Fruit fly (Drosophila melanogaster) whole organism, embryonic: ENCODE measurements around the gene red.
A peak's percentile ranks its signal among the peaks of the same experiment; 100 is the strongest.

Source experiments
- CG10147 ChIP-seq: fragments of 200-800 bp; sonication (Bioruptor generic); optimal IDR thresholded peaks from 2 replicates; lab custom pipeline; 2019; ENCODE audit warnings: missing biosample characterization, mild to moderate bottlenecking, missing genetic modification characterization, moderate library complexity
- CG10543 ChIP-seq: fragments of 200-800 bp; sonication (Bioruptor generic); optimal IDR thresholded peaks from 3 replicates; lab custom pipeline; 2017; ENCODE audit warnings: missing biosample characterization, mild to moderate bottlenecking, missing genetic modification characterization, moderate library complexity
- CG10959 ChIP-seq: fragments of 200-800 bp; sonication (Bioruptor generic); IDR thresholded peaks from 2 replicates; pipeline ENCODE4 v1.3.6; 2022; ENCODE audit warnings: missing biosample characterization, missing genetic modification characterization
- CG11085 ChIP-seq: fragments of 200-800 bp; sonication (Bioruptor generic); IDR thresholded peaks from 2 replicates; pipeline ENCODE4 v1.3.6; 2022; ENCODE audit warnings: missing biosample characterization, missing genetic modification characterization
- CG11093 ChIP-seq: fragments of 200-800 bp; sonication (Bioruptor generic); IDR thresholded peaks from 3 replicates; pipeline ENCODE4 v1.3.6; 2022; ENCODE audit warnings: missing biosample characterization, missing genetic modification characterization
- CG11398 ChIP-seq: fragments of 200-800 bp; sonication (Bioruptor generic); optimal IDR thresholded peaks from 2 replicates; lab custom pipeline; 2016; ENCODE audit warnings: missing biosample characterization, missing genetic modification characterization
- CG11456 ChIP-seq: fragments of 200-800 bp; sonication (Bioruptor generic); IDR thresholded peaks from 3 replicates; pipeline ENCODE4 v1.3.6; 2022; ENCODE audit warnings: missing biosample characterization, missing genetic modification characterization
- CG12104 ChIP-seq: fragments of 200-800 bp; sonication (Bioruptor generic); optimal IDR thresholded peaks from 3 replicates; lab custom pipeline; 2016; ENCODE audit warnings: missing biosample characterization, missing genetic modification characterization
- CG14965 ChIP-seq: fragments of 200-800 bp; sonication (Bioruptor generic); optimal IDR thresholded peaks from 2 replicates; lab custom pipeline; 2016; ENCODE audit warnings: missing biosample characterization, missing genetic modification characterization, borderline replicate concordance
- CG18011 ChIP-seq: fragments of 200-800 bp; sonication (Bioruptor generic); optimal IDR thresholded peaks from 2 replicates; lab custom pipeline; 2017; ENCODE audit warnings: missing biosample characterization, missing genetic modification characterization, mild to moderate bottlenecking, moderate library complexity, missing genotype
- CG18262 ChIP-seq: fragments of 200-800 bp; optimal IDR thresholded peaks from 3 replicates; lab custom pipeline; 2019; ENCODE audit warnings: missing biosample characterization, mild to moderate bottlenecking, missing genetic modification characterization, moderate library complexity
- CG2875 ChIP-seq: fragments of 200-800 bp; sonication (Bioruptor generic); optimal IDR thresholded peaks from 2 replicates; lab custom pipeline; 2017; ENCODE audit warnings: missing biosample characterization, mild to moderate bottlenecking, missing genetic modification characterization, missing genetic modification reagents
- CG30431 ChIP-seq: fragments of 200-800 bp; sonication (Bioruptor generic); optimal IDR thresholded peaks from 2 replicates; lab custom pipeline; 2017; ENCODE audit warnings: missing biosample characterization, missing genetic modification characterization
- CG33213 ChIP-seq: fragments of 200-800 bp; sonication (Bioruptor generic); optimal IDR thresholded peaks from 3 replicates; lab custom pipeline; 2016; ENCODE audit warnings: missing biosample characterization, missing genetic modification characterization
- CG3726 ChIP-seq: fragments of 200-800 bp; sonication (Bioruptor generic); IDR thresholded peaks from 3 replicates; pipeline ENCODE4, ENCODE4 v1.3.6; 2022; ENCODE audit warnings: missing biosample characterization, missing genetic modification characterization
- CG3847 ChIP-seq: fragments of 200-800 bp; sonication (Bioruptor generic); IDR thresholded peaks from 2 replicates; pipeline ENCODE4 v1.3.6; 2022; ENCODE audit warnings: missing biosample characterization, missing genetic modification characterization
- CG7786 ChIP-seq: fragments of 200-800 bp; sonication (Bioruptor generic); optimal IDR thresholded peaks from 2 replicates; lab custom pipeline; 2016; ENCODE audit warnings: missing biosample characterization, missing genetic modification characterization
- CG7963 ChIP-seq: fragments of 200-800 bp; sonication (Bioruptor generic); IDR thresholded peaks from 3 replicates; pipeline ENCODE4 v1.3.6; 2022; ENCODE audit warnings: missing biosample characterization, missing genetic modification characterization; ENCODE audit not compliant: partially characterized antibody
- CG8765 ChIP-seq: fragments of 200-800 bp; sonication (Bioruptor generic); IDR thresholded peaks from 2 replicates; pipeline ENCODE4 v1.3.6; 2022; ENCODE audit warnings: missing biosample characterization, missing genetic modification characterization
- CoRest ChIP-seq: fragments of 200-800 bp; sonication (Bioruptor generic); optimal IDR thresholded peaks from 3 replicates; lab custom pipeline; 2018; ENCODE audit warnings: missing biosample characterization, mild to moderate bottlenecking, missing genetic modification characterization, moderate library complexity
- Dad ChIP-seq: fragments of 200-800 bp; sonication (Bioruptor generic); optimal IDR thresholded peaks from 3 replicates; lab custom pipeline; 2016; ENCODE audit warnings: missing biosample characterization, missing genetic modification characterization
- Dek ChIP-seq: fragments of 200-800 bp; sonication (Bioruptor generic); optimal IDR thresholded peaks from 3 replicates; lab custom pipeline; 2019; ENCODE audit warnings: missing biosample characterization, mild to moderate bottlenecking, missing genetic modification characterization, moderate library complexity
- Dip3 ChIP-seq: fragments of 200-800 bp; sonication (Bioruptor generic); optimal IDR thresholded peaks from 3 replicates; lab custom pipeline; 2016; ENCODE audit warnings: missing biosample characterization, missing genetic modification characterization
- Dll ChIP-seq: fragments of 200-800 bp; sonication (Bioruptor generic); IDR thresholded peaks from 4 replicates; pipeline ENCODE4 v1.3.6; 2022; ENCODE audit warnings: missing biosample characterization, missing genetic modification characterization; ENCODE audit not compliant: partially characterized antibody
- Elba2 ChIP-seq: fragments of 200-800 bp; sonication (Bioruptor generic); optimal IDR thresholded peaks from 3 replicates; lab custom pipeline; 2016; ENCODE audit warnings: missing biosample characterization, missing genetic modification characterization
- Fer2 ChIP-seq: fragments of 200-800 bp; sonication (Bioruptor generic); optimal IDR thresholded peaks from 2 replicates; lab custom pipeline; 2018; ENCODE audit warnings: missing biosample characterization, mild to moderate bottlenecking, missing genetic modification characterization, moderate library complexity
- HHEX ChIP-seq: fragments of 200-800 bp; sonication (Bioruptor generic); optimal IDR thresholded peaks from 3 replicates; lab custom pipeline; 2017; ENCODE audit warnings: missing biosample characterization, mild to moderate bottlenecking, missing genetic modification characterization, missing genetic modification reagents
- HmgD ChIP-seq: fragments of 200-800 bp; sonication (Bioruptor generic); optimal IDR thresholded peaks from 3 replicates; lab custom pipeline; 2016; ENCODE audit warnings: missing biosample characterization, missing genetic modification characterization
- Lpt ChIP-seq: fragments of >200 bp; optimal IDR thresholded peaks from 2 replicates; lab custom pipeline; 2018; ENCODE audit warnings: missing biosample characterization, missing genetic modification characterization
- MBD-R2 ChIP-seq: fragments of 200-800 bp; sonication (Bioruptor generic); IDR thresholded peaks from 2 replicates; pipeline ENCODE4 v1.3.6; 2022; ENCODE audit warnings: missing biosample characterization, missing genetic modification characterization
- Med ChIP-seq: fragments of 200-800 bp; sonication (Bioruptor generic); peaks from one replicate; lab custom pipeline; 2016; ENCODE audit warnings: missing biosample characterization, missing genetic modification characterization, mild to moderate bottlenecking, inconsistent platforms, moderate library complexity
- NC2α ChIP-seq: fragments of 200-800 bp; sonication (Bioruptor generic); optimal IDR thresholded peaks from 2 replicates; lab custom pipeline; 2016; ENCODE audit warnings: missing biosample characterization, missing genetic modification characterization
- NFAT ChIP-seq: fragments of 200-800 bp; sonication (Bioruptor generic); IDR thresholded peaks from 2 replicates; pipeline ENCODE4 v1.3.6; 2022; ENCODE audit warnings: missing biosample characterization, missing genetic modification characterization
- Oaz ChIP-seq: fragments of 200-800 bp; sonication (Bioruptor generic); IDR thresholded peaks from 2 replicates; pipeline ENCODE4 v1.3.6; 2022; ENCODE audit warnings: missing biosample characterization, missing genetic modification characterization
- Sin3A ChIP-seq: fragments of >200 bp; optimal IDR thresholded peaks from 2 replicates; lab custom pipeline; 2018
- Xrp1 ChIP-seq: fragments of 200-800 bp; sonication (Bioruptor generic); IDR thresholded peaks from 2 replicates; pipeline ENCODE4 v1.3.6; 2022; ENCODE audit warnings: missing biosample characterization, missing genetic modification characterization
- abd-A ChIP-seq: fragments of 200-800 bp; sonication (Bioruptor generic); optimal IDR thresholded peaks from 3 replicates; lab custom pipeline; 2019; ENCODE audit warnings: missing biosample characterization, mild to moderate bottlenecking, missing genetic modification characterization, moderate library complexity
- ara ChIP-seq: fragments of 200-800 bp; sonication (Bioruptor generic); IDR thresholded peaks from 2 replicates; pipeline ENCODE4 v1.3.6; 2022; ENCODE audit warnings: missing biosample characterization, missing genetic modification characterization
- chm ChIP-seq: fragments of 200-800 bp; sonication (Bioruptor generic); IDR thresholded peaks from 2 replicates; pipeline ENCODE4 v1.3.6; 2022; ENCODE audit warnings: missing biosample characterization, missing genetic modification characterization
- cwo ChIP-seq: fragments of 200-800 bp; sonication (Bioruptor generic); optimal IDR thresholded peaks from 3 replicates; lab custom pipeline; 2017; ENCODE audit warnings: missing biosample characterization, missing genetic modification characterization, mild to moderate bottlenecking, moderate library complexity, missing genetic modification reagents
- danr ChIP-seq: fragments of 200-800 bp; sonication (Bioruptor generic); IDR thresholded peaks from 2 replicates; pipeline ENCODE4 v1.3.6; 2022; ENCODE audit warnings: missing biosample characterization, missing genetic modification characterization
- dimm ChIP-seq: fragments of 200-800 bp; sonication (Bioruptor generic); IDR thresholded peaks from 2 replicates; pipeline ENCODE4 v1.3.6; 2022; ENCODE audit warnings: missing biosample characterization, missing genetic modification characterization
- ewg ChIP-seq: fragments of 200-800 bp; sonication (Bioruptor generic); optimal IDR thresholded peaks from 3 replicates; lab custom pipeline; 2017; ENCODE audit warnings: mild to moderate bottlenecking, missing biosample characterization, missing genetic modification reagents, missing genetic modification characterization
- hb ChIP-seq: fragments of 200-800 bp; sonication (Bioruptor generic); IDR thresholded peaks from 3 replicates; pipeline ENCODE4 v1.3.6; 2022; ENCODE audit warnings: missing biosample characterization, missing genetic modification characterization; ENCODE audit not compliant: partially characterized antibody
- hbn ChIP-seq: fragments of 200-800 bp; sonication (Bioruptor generic); IDR thresholded peaks from 2 replicates; pipeline ENCODE4 v1.3.6; 2022; ENCODE audit warnings: missing biosample characterization, missing genetic modification characterization; ENCODE audit not compliant: partially characterized antibody
- ken ChIP-seq: fragments of 200-800 bp; sonication (Bioruptor generic); IDR thresholded peaks from 3 replicates; pipeline ENCODE4 v1.3.6; 2022; ENCODE audit warnings: missing biosample characterization, missing genetic modification characterization
- lab ChIP-seq: fragments of 200-800 bp; sonication (Bioruptor generic); optimal IDR thresholded peaks from 3 replicates; lab custom pipeline; 2017; ENCODE audit warnings: missing biosample characterization, missing genetic modification characterization, mild to moderate bottlenecking, moderate library complexity, missing genetic modification reagents
- lov ChIP-seq, 2 experiments: fragments of 200-800 bp in 1 of 2; fragments of >200 bp in 1 of 2; sonication (Bioruptor generic) in 1 of 2; IDR thresholded peaks in 1 of 2; optimal IDR thresholded peaks in 1 of 2; 2 replicates in 1 of 2; 3 replicates in 1 of 2; pipeline versions ENCODE4 v1.3.6 to Lab custom; 2017 to 2022; ENCODE audit warnings: missing biosample characterization in 1 of 2, missing genetic modification characterization in 1 of 2
- nau ChIP-seq: fragments of 200-800 bp; sonication (Bioruptor generic); optimal IDR thresholded peaks from 3 replicates; lab custom pipeline; 2017; ENCODE audit warnings: missing biosample characterization, mild to moderate bottlenecking, missing genetic modification characterization, missing genetic modification reagents
- pfk ChIP-seq: fragments of 200-800 bp; sonication (Bioruptor generic); optimal IDR thresholded peaks from 2 replicates; lab custom pipeline; 2018; ENCODE audit warnings: missing biosample characterization, mild to moderate bottlenecking, missing genetic modification characterization, moderate library complexity
- sqz ChIP-seq: fragments of 200-800 bp; sonication (Bioruptor generic); optimal IDR thresholded peaks from 3 replicates; lab custom pipeline; 2018; ENCODE audit warnings: missing biosample characterization, mild to moderate bottlenecking, missing genetic modification characterization
- twi ChIP-seq: fragments of 200-800 bp; optimal IDR thresholded peaks from 2 replicates; lab custom pipeline; 2019; ENCODE audit warnings: missing biosample characterization, mild to moderate bottlenecking, missing genetic modification characterization, moderate library complexity

red gene

dm6 chr3R:14291431-14291830, 2.6 kb downstream of the red start (continued):
- TF ChIP-seq Dll (no peak), ewg (GFP tag; lab: Kevin White, UChicago) (no peak), lov (optimal IDR thresholded peaks at IDR 0.05; lab: Kevin White, UChicago) (no peak), lov (GFP tag; IDR thresholded peaks at IDR 0.05; lab: Robert Waterston, UW) (no peak), CG10543 (GFP tag; lab: Kevin White, UChicago) (no peak), CG2875 (no peak), CG18011 (no peak), CG10959 (GFP tag; lab: Robert Waterston, UW) (no peak), NC2α (GFP tag; lab: Kevin White, UChicago) (no peak), CG14965 (GFP tag; lab: Kevin White, UChicago) (no peak), Xrp1 (no peak; the same call in 1 of the 2 replicates), pfk (GFP tag; lab: Kevin White, UChicago) (no peak), HHEX (GFP tag; lab: Kevin White, UChicago) (no peak), Dek (tag; lab: Kevin White, UChicago) (no peak), CG3847 (GFP tag; lab: Robert Waterston, UW) (no peak), MBD-R2 (GFP tag; lab: Robert Waterston, UW) (no peak), HmgD (GFP tag; lab: Kevin White, UChicago) (no peak), Dad (GFP tag; lab: Kevin White, UChicago) (no peak), danr (GFP tag; lab: Robert Waterston, UW) (no peak), CG11085 (no peak), twi (tag; lab: Kevin White, UChicago) (no peak), CG12104 (no peak), CG7963 (GFP tag; lab: Robert Waterston, UW) (no peak), CG11456 (GFP tag; lab: Robert Waterston, UW) (no peak), CG11398 (GFP tag; lab: Kevin White, UChicago) (no peak), hb (GFP tag; lab: Robert Waterston, UW) (no peak), CG18262 (tag; lab: Kevin White, UChicago) (peak; percentile 1), CG33213 (GFP tag; lab: Kevin White, UChicago) (no peak), lab (peak; percentile 16), CG11093 (GFP tag; lab: Robert Waterston, UW) (no peak), CG8765 (GFP tag; lab: Robert Waterston, UW) (no peak), sqz (GFP tag; lab: Kevin White, UChicago) (no peak), Sin3A (lab: Kevin White, UChicago) (no peak), CG10147 (no peak), Elba2 (GFP tag; lab: Kevin White, UChicago) (no peak), dimm (GFP tag; lab: Robert Waterston, UW) (no peak), CG7786 (GFP tag; lab: Kevin White, UChicago) (no peak), CG30431 (no peak), chm (no peak), Fer2 (tag; lab: Kevin White, UChicago) (no peak), NFAT (GFP tag; lab: Robert Waterston, UW) (no peak), Lpt (GFP tag; lab: Kevin White, UChicago) (no peak), hbn (GFP tag; lab: Robert Waterston, UW) (no peak), cwo (no peak), Med (GFP tag; lab: Kevin White, UChicago) (no peak), CoRest (tag; lab: Kevin White, UChicago) (no peak), Oaz (GFP tag; lab: Robert Waterston, UW) (no peak), Dip3 (GFP tag; lab: Kevin White, UChicago) (no peak), ara (GFP tag; lab: Robert Waterston, UW) (no peak), CG3726 (GFP tag; lab: Robert Waterston, UW) (no peak), abd-A (no peak), ken (GFP tag; lab: Robert Waterston, UW) (no peak), nau (GFP tag; lab: Kevin White, UChicago) (no peak)
